Worm (Caenorhabditis elegans) whole organism, late embryonic: ENCODE results near the gene ugt-67.

ENCODE experiments used
- C08G9.2 ChIP-seq: sonication (generic microtip); optimal IDR thresholded peaks from 2 replicates; lab custom pipeline; 2016; ENCODE audit warnings: mild to moderate bottlenecking, missing genetic modification characterization, moderate library complexity, missing compliant biosample characterization
- C38D4.7 ChIP-seq: fragments of 200-800 bp; sonication (Bioruptor generic); optimal IDR thresholded peaks from 2 replicates; lab custom pipeline; 2018; ENCODE audit warnings: mild to moderate bottlenecking, missing genetic modification characterization, moderate library complexity, missing compliant biosample characterization
- F13H6.1 ChIP-seq: sonication (generic microtip); optimal IDR thresholded peaks from 2 replicates; lab custom pipeline; 2016; ENCODE audit warnings: missing genetic modification characterization, missing compliant biosample characterization
- K09A11.1 ChIP-seq: sonication (generic microtip); optimal IDR thresholded peaks from 2 replicates; lab custom pipeline; 2017; ENCODE audit warnings: antibody characterized with exemption, mild to moderate bottlenecking, missing genetic modification characterization, missing compliant biosample characterization; ENCODE audit not compliant: insufficient read depth
- T23F11.4 ChIP-seq: fragments of 200-800 bp; sonication (Bioruptor generic); optimal IDR thresholded peaks from 2 replicates; lab custom pipeline; 2018; ENCODE audit warnings: mild to moderate bottlenecking, missing genetic modification characterization, missing compliant biosample characterization
- ama-1 ChIP-seq: fragments of 150-350 bp; optimal IDR thresholded peaks from 2 replicates; lab custom pipeline; 2014
- ceh-14 ChIP-seq: sonication (generic microtip); optimal IDR thresholded peaks from 2 replicates; lab custom pipeline; 2016; ENCODE audit warnings: missing genotype, missing genetic modification characterization, missing compliant biosample characterization
- ceh-18 ChIP-seq: sonication (generic microtip); optimal IDR thresholded peaks from 2 replicates; lab custom pipeline; 2016; ENCODE audit warnings: missing genetic modification characterization, missing compliant biosample characterization
- ceh-22 ChIP-seq: sonication (generic microtip); optimal IDR thresholded peaks from 2 replicates; lab custom pipeline; 2017; ENCODE audit warnings: missing biosample characterization, missing genetic modification characterization
- ceh-24 ChIP-seq: sonication (generic microtip); optimal IDR thresholded peaks from 2 replicates; lab custom pipeline; 2016; ENCODE audit warnings: mild to moderate bottlenecking, missing genetic modification characterization, missing compliant biosample characterization
- ceh-30 ChIP-seq: fragments of 150-350 bp; optimal IDR thresholded peaks from 2 replicates; lab custom pipeline; 2014; ENCODE audit warnings: missing biosample characterization, missing genetic modification characterization
- ceh-34 ChIP-seq: sonication (generic microtip); optimal IDR thresholded peaks from 2 replicates; lab custom pipeline; 2016; ENCODE audit warnings: mild to moderate bottlenecking, missing genetic modification characterization, missing compliant biosample characterization
- ceh-6 ChIP-seq: fragments of 200-800 bp; sonication (Bioruptor generic); optimal IDR thresholded peaks from 2 replicates; lab custom pipeline; 2018; ENCODE audit warnings: mild to moderate bottlenecking, missing genetic modification characterization, missing compliant biosample characterization
- dmd-4 ChIP-seq: sonication (generic microtip); optimal IDR thresholded peaks from 2 replicates; lab custom pipeline; 2016; ENCODE audit warnings: borderline replicate concordance, missing genetic modification characterization, missing compliant biosample characterization
- elt-4 ChIP-seq: sonication (generic microtip); optimal IDR thresholded peaks from 2 replicates; lab custom pipeline; 2016; ENCODE audit warnings: missing genetic modification characterization, missing compliant biosample characterization
- ets-4 ChIP-seq: sonication (generic microtip); optimal IDR thresholded peaks from 2 replicates; lab custom pipeline; 2016; ENCODE audit warnings: missing genetic modification characterization, missing compliant biosample characterization
- fax-1 ChIP-seq: sonication (generic microtip); optimal IDR thresholded peaks from 2 replicates; lab custom pipeline; 2016; ENCODE audit warnings: missing genotype, missing genetic modification characterization, missing compliant biosample characterization
- fkh-10 ChIP-seq: fragments of 150-350 bp; optimal IDR thresholded peaks from 2 replicates; lab custom pipeline; 2014; ENCODE audit warnings: missing biosample characterization, missing genetic modification reagents, missing genetic modification characterization
- fkh-6 ChIP-seq: sonication (generic microtip); optimal IDR thresholded peaks from 2 replicates; lab custom pipeline; 2016; ENCODE audit warnings: missing genetic modification characterization, missing compliant biosample characterization
- hlh-15 ChIP-seq: sonication (generic microtip); optimal IDR thresholded peaks from 2 replicates; lab custom pipeline; 2016; ENCODE audit warnings: missing genetic modification characterization, missing compliant biosample characterization
- hlh-30 ChIP-seq: sonication (generic microtip); optimal IDR thresholded peaks from 2 replicates; lab custom pipeline; 2017; ENCODE audit warnings: antibody characterized with exemption, missing genetic modification characterization, missing compliant biosample characterization; ENCODE audit not compliant: insufficient read depth
- hlh-8 ChIP-seq: sonication (generic microtip); optimal IDR thresholded peaks from 2 replicates; lab custom pipeline; 2016; ENCODE audit warnings: missing genotype, missing genetic modification characterization, missing compliant biosample characterization
- lim-6 ChIP-seq: sonication (generic microtip); optimal IDR thresholded peaks from 2 replicates; lab custom pipeline; 2016; ENCODE audit warnings: missing genetic modification characterization, missing compliant biosample characterization
- lin-11 ChIP-seq: fragments of 200-800 bp; sonication (Bioruptor generic); optimal IDR thresholded peaks from 2 replicates; lab custom pipeline; 2018; ENCODE audit warnings: mild to moderate bottlenecking, missing genetic modification characterization, missing compliant biosample characterization
- nfya-1 ChIP-seq: sonication (generic microtip); optimal IDR thresholded peaks from 2 replicates; lab custom pipeline; 2017; ENCODE audit warnings: missing genetic modification characterization, mild to moderate bottlenecking, missing compliant biosample characterization, antibody characterized with exemption, moderate library complexity
- npax-4 ChIP-seq: sonication (generic microtip); optimal IDR thresholded peaks from 2 replicates; lab custom pipeline; 2016; ENCODE audit warnings: missing genetic modification characterization, missing compliant biosample characterization
- odd-2 ChIP-seq: sonication (generic microtip); optimal IDR thresholded peaks from 2 replicates; lab custom pipeline; 2017; ENCODE audit warnings: antibody characterized with exemption, mild to moderate bottlenecking, missing genetic modification characterization, missing compliant biosample characterization
- pag-3 ChIP-seq: sonication (generic microtip); optimal IDR thresholded peaks from 2 replicates; lab custom pipeline; 2016; ENCODE audit warnings: missing compliant biosample characterization, missing genetic modification characterization, borderline replicate concordance
- pat-9 ChIP-seq: fragments of 200-800 bp; sonication (Bioruptor generic); optimal IDR thresholded peaks from 2 replicates; lab custom pipeline; 2018; ENCODE audit warnings: mild to moderate bottlenecking, missing genetic modification characterization, moderate library complexity, missing compliant biosample characterization
- pax-1 ChIP-seq: fragments of 150-350 bp; optimal IDR thresholded peaks from 2 replicates; lab custom pipeline; 2014; ENCODE audit warnings: missing biosample characterization, missing genetic modification characterization
- pha-4 ChIP-seq: fragments of 150-350 bp; optimal IDR thresholded peaks from 2 replicates; lab custom pipeline; 2018; ENCODE audit warnings: missing biosample characterization, missing genetic modification reagents, missing genetic modification characterization
- pros-1 ChIP-seq: fragments of 150-350 bp; optimal IDR thresholded peaks from 2 replicates; lab custom pipeline; 2014; ENCODE audit warnings: missing biosample characterization, missing genetic modification reagents, missing genetic modification characterization
- sox-2 ChIP-seq: fragments of 200-800 bp; sonication (Bioruptor generic); IDR thresholded peaks from 2 replicates; pipeline ENCODE4 v1.3.6; 2022; ENCODE audit warnings: missing genetic modification reagents, missing genetic modification characterization, missing compliant biosample characterization
- tbx-7 ChIP-seq: sonication (generic microtip); optimal IDR thresholded peaks from 2 replicates; lab custom pipeline; 2016; ENCODE audit warnings: missing genotype, missing genetic modification characterization, missing compliant biosample characterization
- ttx-3 ChIP-seq: sonication (generic microtip); optimal IDR thresholded peaks from 2 replicates; lab custom pipeline; 2016; ENCODE audit warnings: missing genetic modification reagents, missing genetic modification characterization, missing compliant biosample characterization
- unc-42 ChIP-seq: sonication (generic microtip); optimal IDR thresholded peaks from 2 replicates; lab custom pipeline; 2016; ENCODE audit warnings: missing genotype, missing genetic modification characterization, missing compliant biosample characterization
- unc-55 ChIP-seq: sonication (generic microtip); optimal IDR thresholded peaks from 2 replicates; lab custom pipeline; 2017; ENCODE audit warnings: missing biosample characterization, missing genetic modification reagents, missing genetic modification characterization
- zip-5 ChIP-seq: sonication (generic microtip); optimal IDR thresholded peaks from 2 replicates; lab custom pipeline; 2016; ENCODE audit warnings: missing genetic modification characterization, missing compliant biosample characterization
- ztf-16 ChIP-seq: sonication (generic microtip); optimal IDR thresholded peaks from 2 replicates; lab custom pipeline; 2017; ENCODE audit warnings: missing genetic modification characterization, missing compliant biosample characterization

Gene ugt-67

ce11 chrV:4884490-4884889 is 16.7 kb upstream of the ugt-67 start, which contains the start of gene T19H12.12:
Gene T19H12.12, plus strand, starts transcription at chrV:4884790.
- TF ChIP-seq dmd-4 (tag; lab: Kevin White, UChicago) (no peak), T23F11.4 (GFP tag; lab: Kevin White, UChicago) (no peak), pat-9 (tag; lab: Kevin White, UChicago) (no peak), lim-6 (no peak), ceh-14 (tag; lab: Kevin White, UChicago) (no peak), ceh-34 (tag; lab: Kevin White, UChicago) (no peak), nfya-1 (no peak), pax-1 (no peak), ceh-30 (no peak), pha-4 (tag; lab: Kevin White, UChicago) (no peak), ama-1 (no peak)
- TF ChIP-seq, all 69 proteins: peak for 0

ce11 chrV:4885372-4885771 is 15.8 kb upstream of the ugt-67 start, which contains the start of gene T19H12.3:
Gene T19H12.3, plus strand, starts transcription at chrV:4885672.
- TF ChIP-seq hlh-8 (tag; lab: Kevin White, UChicago) (no peak), C08G9.2 (no peak), npax-4 (tag; lab: Kevin White, UChicago) (no peak), unc-42 (tag; lab: Kevin White, UChicago) (no peak), hlh-15 (tag; lab: Kevin White, UChicago) (no peak), ttx-3 (tag; lab: Kevin White, UChicago) (no peak), pag-3 (no peak), lin-11 (tag; lab: Kevin White, UChicago) (no peak), elt-4 (no peak), sox-2 (GFP tag; lab: Robert Waterston, UW) (no peak), ceh-24 (tag; lab: Kevin White, UChicago) (no peak), ama-1 (no peak), ceh-14 (tag; lab: Kevin White, UChicago) (no peak), ceh-18 (tag; lab: Kevin White, UChicago) (no peak), fax-1 (no peak), ztf-16 (tag; lab: Kevin White, UChicago) (no peak), lim-6 (no peak)

ce11 chrV:4889477-4889876 is 11.7 kb upstream of the ugt-67 start, which contains the start of gene ugt-12:
Gene ugt-12, minus strand, starts transcription at chrV:4889629.
- TF ChIP-seq nfya-1 (no peak), ceh-22 (tag; lab: Kevin White, UChicago) (no peak), ets-4 (tag; lab: Kevin White, UChicago) (no peak), hlh-30 (tag; lab: Kevin White, UChicago) (no peak), ceh-6 (GFP tag; lab: Kevin White, UChicago) (no peak), ztf-16 (tag; lab: Kevin White, UChicago) (no peak), pha-4 (tag; lab: Kevin White, UChicago) (no peak), pros-1 (no peak), lin-11 (tag; lab: Kevin White, UChicago) (no peak), ceh-30 (no peak)

DNA sequence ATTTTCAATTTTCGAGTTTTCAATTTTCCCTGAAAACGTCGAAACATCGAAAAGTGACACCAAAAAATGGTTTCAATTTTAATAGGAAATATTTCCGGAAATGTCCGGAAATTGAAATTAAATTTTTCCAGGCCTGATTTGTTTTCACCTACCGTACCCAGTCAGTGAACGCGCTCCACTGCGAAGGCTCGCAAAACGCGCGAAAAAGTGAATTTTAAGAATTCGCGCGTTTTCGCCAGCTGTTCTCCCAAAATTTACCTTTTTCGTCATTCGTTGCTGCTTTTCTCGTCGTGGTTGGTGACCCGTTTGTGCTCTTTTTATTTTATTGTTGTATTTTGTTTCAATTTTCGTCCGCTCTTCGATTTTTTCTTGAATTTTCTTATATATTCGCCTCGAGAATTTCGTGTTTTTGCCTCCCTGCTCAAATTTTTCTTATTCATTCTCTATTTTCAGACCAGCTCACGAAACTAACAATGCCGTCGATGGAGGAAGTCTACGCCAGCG is 11.1 kb upstream of the ugt-67 start, which contains the start of gene T19H12.2:
Gene T19H12.2, plus strand, starts transcription at position 454 of the 504 bp plus-strand sequence.
- TF ChIP-seq fkh-10 (GFP tag; lab: Kevin White, UChicago) (no peak), odd-2 (tag; lab: Kevin White, UChicago) (no peak), zip-5 (tag; lab: Kevin White, UChicago) (no peak), K09A11.1 (no peak), hlh-15 (tag; lab: Kevin White, UChicago) (no peak), ceh-14 (tag; lab: Kevin White, UChicago) (no peak), F13H6.1 (no peak), T23F11.4 (GFP tag; lab: Kevin White, UChicago) (no peak), unc-55 (GFP tag; lab: Kevin White, UChicago) (no peak), ztf-16 (tag; lab: Kevin White, UChicago) (no peak), fkh-6 (tag; lab: Kevin White, UChicago) (no peak), tbx-7 (tag; lab: Kevin White, UChicago) (no peak), C38D4.7 (no peak), lin-11 (tag; lab: Kevin White, UChicago) (no peak), ets-4 (tag; lab: Kevin White, UChicago) (no peak)
